Fruit fly (Drosophila melanogaster) S2 (cell line): Measurements from ENCODE around the gene wge.

Experiments
- CG8478 ChIP-seq: fragments of >200 bp; optimal IDR thresholded peaks from 2 replicates; lab custom pipeline; 2018
- CTCF ChIP-seq, 2 experiments: fragments of >200 bp; optimal IDR thresholded peaks; 2 replicates each; lab custom pipeline; 2018

- TF ChIP-seq CG8478 = no peak
- no peak for TF ChIP-seq CTCF (optimal IDR thresholded peaks at IDR 0.05; lab: Kevin White, UChicago)
Measured at dm6 chr3R:22748956-22749355, 28.0 kb upstream of the wge start, which contains the start of gene CG31139.
